Fruit fly (Drosophila melanogaster) whole organism, wandering third instar larva: ENCODE measurements around the gene CG32797.
A peak's percentile ranks its signal among the peaks of the same experiment; 100 is the strongest.

Experiments
- Abd-B ChIP-seq: fragments of >200 bp; optimal IDR thresholded peaks from 2 replicates; lab custom pipeline; 2017; ENCODE audit warnings: missing biosample characterization, missing genetic modification characterization
- GATAd ChIP-seq: sonication (Bioruptor generic); optimal IDR thresholded peaks from 2 replicates; lab custom pipeline; 2016; ENCODE audit warnings: missing biosample characterization, missing genetic modification characterization
- Hnf4 ChIP-seq: fragments of 200-800 bp; sonication (Bioruptor generic); optimal IDR thresholded peaks from 2 replicates; lab custom pipeline; 2016; ENCODE audit warnings: missing biosample characterization, mild to moderate bottlenecking, missing genetic modification characterization
- N ChIP-seq: fragments of >200 bp; optimal IDR thresholded peaks from 2 replicates; lab custom pipeline; 2018; ENCODE audit warnings: missing biosample characterization, missing external identifiers, missing genetic modification characterization
- Rel ChIP-seq, 2 experiments: fragments of 200-800 bp; sonication (Bioruptor generic) in 1 of 2; optimal IDR thresholded peaks; 2 replicates in 1 of 2; 3 replicates in 1 of 2; lab custom pipeline; 2016 to 2019; ENCODE audit warnings: mild to moderate bottlenecking in 2 of 2, missing biosample characterization in 2 of 2, missing genetic modification characterization in 2 of 2, moderate library complexity in 1 of 2
- Sp1 ChIP-seq: fragments of 200-800 bp; sonication (Bioruptor generic); optimal IDR thresholded peaks from 3 replicates; lab custom pipeline; 2019; ENCODE audit warnings: missing biosample characterization, mild to moderate bottlenecking, missing genetic modification characterization, moderate library complexity
- brk ChIP-seq: fragments of 200-800 bp; sonication (Bioruptor generic); optimal IDR thresholded peaks from 2 replicates; lab custom pipeline; 2016; ENCODE audit warnings: missing biosample characterization, mild to moderate bottlenecking, missing genetic modification characterization
- dmrt93B ChIP-seq: fragments of 200-800 bp; sonication (Bioruptor generic); optimal IDR thresholded peaks from 2 replicates; lab custom pipeline; 2018; ENCODE audit warnings: missing biosample characterization, mild to moderate bottlenecking, missing genetic modification characterization
- dsf ChIP-seq: sonication (Bioruptor generic); optimal IDR thresholded peaks from 2 replicates; lab custom pipeline; 2016; ENCODE audit warnings: missing biosample characterization, missing genetic modification characterization, borderline replicate concordance
- ey ChIP-seq: fragments of 200-800 bp; sonication (Bioruptor generic); optimal IDR thresholded peaks from 2 replicates; lab custom pipeline; 2016; ENCODE audit warnings: missing biosample characterization, missing genetic modification characterization
- foxo ChIP-seq, 2 experiments: fragments of 200-800 bp; sonication (Bioruptor generic); optimal IDR thresholded peaks; 2 replicates in 1 of 2; 3 replicates in 1 of 2; lab custom pipeline; 2016 to 2017; ENCODE audit warnings: missing biosample characterization in 2 of 2, missing genetic modification characterization in 2 of 2
- h ChIP-seq: fragments of 200-800 bp; sonication (Bioruptor generic); optimal IDR thresholded peaks from 3 replicates; lab custom pipeline; 2016; ENCODE audit warnings: missing biosample characterization, mild to moderate bottlenecking, missing genetic modification characterization
- jim ChIP-seq: fragments of 175-275, 200-325 bp; sonication (Bioruptor generic); optimal IDR thresholded peaks from 2 replicates; lab custom pipeline; 2016; ENCODE audit warnings: missing biosample characterization, mild to moderate bottlenecking, missing genetic modification characterization
- lola ChIP-seq: fragments of >200 bp; optimal IDR thresholded peaks from 2 replicates; lab custom pipeline; 2017; ENCODE audit warnings: missing biosample characterization, missing genetic modification characterization
- psq ChIP-seq: fragments of 200-800 bp; sonication (Bioruptor generic); optimal IDR thresholded peaks from 3 replicates; lab custom pipeline; 2017; ENCODE audit warnings: missing biosample characterization, mild to moderate bottlenecking, missing genetic modification characterization, moderate library complexity
- rgr ChIP-seq: fragments of 200-800 bp; sonication (Bioruptor generic); optimal IDR thresholded peaks from 3 replicates; lab custom pipeline; 2016; ENCODE audit warnings: missing biosample characterization, mild to moderate bottlenecking, missing genetic modification characterization
- sage ChIP-seq: fragments of 200-800 bp; sonication (Bioruptor generic); optimal IDR thresholded peaks from 2 replicates; lab custom pipeline; 2016; ENCODE audit warnings: missing biosample characterization, mild to moderate bottlenecking, missing genetic modification characterization
- sv ChIP-seq: fragments of 200-800 bp; sonication (Bioruptor generic); optimal IDR thresholded peaks from 3 replicates; lab custom pipeline; 2016; ENCODE audit warnings: missing biosample characterization, missing genetic modification characterization
- usp ChIP-seq: fragments of >200 bp; optimal IDR thresholded peaks from 2 replicates; lab custom pipeline; 2017; ENCODE audit warnings: missing biosample characterization, missing genetic modification characterization
- woc ChIP-seq: sonication (Bioruptor generic); optimal IDR thresholded peaks from 2 replicates; lab custom pipeline; 2016; ENCODE audit warnings: missing biosample characterization, mild to moderate bottlenecking, missing genetic modification characterization

The CG32797 gene

DNA sequence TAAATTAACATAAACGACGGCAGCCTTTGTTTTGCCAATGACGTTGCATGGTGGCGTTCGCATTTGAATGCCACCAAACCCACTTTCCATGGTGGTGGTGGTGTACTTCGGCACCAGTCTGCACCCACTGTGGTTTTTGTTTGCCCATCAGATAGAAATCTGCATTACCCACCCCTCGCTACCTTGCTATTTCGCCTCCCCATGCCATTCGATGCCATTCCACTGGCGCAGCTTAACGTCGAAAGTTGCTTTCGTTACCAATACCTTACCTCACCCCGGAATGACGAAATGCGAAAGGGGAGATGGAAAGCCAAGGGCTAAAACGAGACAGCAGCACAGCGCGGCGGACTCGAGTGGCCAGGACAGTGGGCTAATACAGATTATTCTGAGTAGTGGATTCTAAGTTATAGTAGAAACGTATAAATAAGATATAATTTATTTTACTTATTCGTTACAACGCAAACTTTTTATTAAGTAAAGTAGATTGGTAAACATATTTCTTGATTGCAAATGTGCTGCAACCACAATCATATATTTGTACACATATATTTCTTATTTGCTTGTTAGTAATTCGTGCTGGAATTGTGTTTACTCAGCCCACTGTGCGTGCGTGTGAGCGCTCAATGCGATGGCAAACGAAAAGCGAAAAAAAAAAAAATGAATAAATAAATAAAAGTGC is 29.3 kb downstream of the CG32797 start (continued):
- peak; percentile 2 for TF ChIP-seq brk
- TF ChIP-seq h (GFP tag; lab: Kevin White, UChicago), result peak; percentile 66
- TF ChIP-seq N (GFP tag; lab: Kevin White, UChicago), result no peak
- no peak for TF ChIP-seq dsf
- no peak for TF ChIP-seq Abd-B (GFP tag; lab: Kevin White, UChicago)
- TF ChIP-seq, all 38 proteins: peak for 13

DNA sequence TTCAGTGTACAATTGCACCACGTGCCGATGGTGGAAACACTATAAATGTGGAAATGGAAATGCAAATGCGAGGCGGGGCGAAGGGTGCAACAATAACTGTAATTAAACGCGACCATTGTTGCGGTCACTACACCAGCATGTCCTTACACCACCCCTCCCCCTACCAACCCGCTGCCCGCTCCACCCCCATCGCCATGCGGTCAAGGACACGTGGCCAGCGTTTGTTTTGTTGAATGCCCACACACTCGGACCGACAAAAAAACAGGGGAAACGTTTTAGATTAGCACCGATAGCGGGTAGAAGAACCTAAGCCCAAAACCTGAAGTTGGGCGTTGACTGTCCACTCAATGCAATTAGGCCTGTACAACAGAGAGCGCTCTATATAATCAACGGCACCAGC is 31.1 kb downstream of the CG32797 start:
- TF ChIP-seq dmrt93B (GFP tag; lab: Kevin White, UChicago), result no peak
- no peak for TF ChIP-seq Sp1 (GFP tag; lab: Kevin White, UChicago)
- no peak for TF ChIP-seq sv (GFP tag; lab: Kevin White, UChicago)
- TF ChIP-seq dsf, result no peak
- TF ChIP-seq, all 38 proteins: peak for 0

DNA sequence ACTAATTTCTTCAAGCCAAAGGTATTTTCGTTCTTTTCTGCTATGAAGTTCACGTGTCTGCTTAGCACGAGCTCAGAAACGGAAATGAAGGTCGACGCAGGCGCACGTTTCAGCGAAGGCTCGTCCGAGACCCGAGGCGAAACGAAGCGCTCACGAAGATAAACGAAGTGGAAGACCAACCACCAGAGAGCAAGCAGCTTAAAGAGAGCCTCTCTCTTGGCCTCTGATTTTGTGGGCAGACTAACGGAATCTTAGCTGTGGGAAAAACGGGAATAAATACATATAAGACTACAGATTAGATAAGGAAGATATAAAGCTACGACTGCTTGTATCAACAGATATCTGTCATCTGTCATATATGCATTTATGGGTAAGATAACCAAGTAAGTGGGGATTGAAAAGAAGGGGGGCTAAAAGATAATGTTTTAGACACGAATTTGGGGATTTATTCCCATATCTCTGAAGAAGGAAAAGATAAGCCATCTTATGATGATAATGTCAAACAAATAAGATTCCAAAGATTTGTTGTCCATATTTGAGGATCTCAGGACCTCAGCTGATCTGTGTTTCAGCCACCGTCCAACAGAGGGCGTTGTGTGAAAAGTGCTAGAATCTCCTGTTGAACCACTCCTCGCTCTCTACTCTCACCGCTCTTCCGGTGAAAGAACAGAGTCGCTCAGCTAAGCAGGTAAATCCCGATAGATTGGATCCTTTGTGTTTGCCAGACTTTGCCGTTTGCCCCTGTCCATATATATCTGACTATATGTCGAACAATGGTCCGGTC is 37.9 kb downstream of the CG32797 start, which contains the start of gene PsGEF:
PsGEF (minus strand) TSS at position 86 of the 784 bp plus-strand sequence.
- TF ChIP-seq Hnf4 (GFP tag; lab: Kevin White, UChicago) (no peak), GATAd (no peak), psq (no peak), Rel (GFP tag; optimal IDR thresholded peaks at IDR 0.05; lab: Kevin White, UChicago) (no peak), Rel (tag; optimal IDR thresholded peaks at IDR 0.05; lab: Kevin White, UChicago) (no peak), foxo (GFP tag; optimal IDR thresholded peaks at IDR 0.05; lab: Kevin White, UChicago) (no peak), Sp1 (GFP tag; lab: Kevin White, UChicago) (no peak), Abd-B (GFP tag; lab: Kevin White, UChicago) (no peak), dsf (no peak), dmrt93B (GFP tag; lab: Kevin White, UChicago) (no peak), ey (GFP tag; lab: Kevin White, UChicago) (no peak), h (GFP tag; lab: Kevin White, UChicago) (no peak), lola (GFP tag; lab: Kevin White, UChicago) (no peak), sage (GFP tag; lab: Kevin White, UChicago) (no peak), usp (GFP tag; lab: Kevin White, UChicago) (no peak), woc (GFP tag; lab: Kevin White, UChicago) (no peak)
- TF ChIP-seq, all 38 proteins: peak for 0

DNA sequence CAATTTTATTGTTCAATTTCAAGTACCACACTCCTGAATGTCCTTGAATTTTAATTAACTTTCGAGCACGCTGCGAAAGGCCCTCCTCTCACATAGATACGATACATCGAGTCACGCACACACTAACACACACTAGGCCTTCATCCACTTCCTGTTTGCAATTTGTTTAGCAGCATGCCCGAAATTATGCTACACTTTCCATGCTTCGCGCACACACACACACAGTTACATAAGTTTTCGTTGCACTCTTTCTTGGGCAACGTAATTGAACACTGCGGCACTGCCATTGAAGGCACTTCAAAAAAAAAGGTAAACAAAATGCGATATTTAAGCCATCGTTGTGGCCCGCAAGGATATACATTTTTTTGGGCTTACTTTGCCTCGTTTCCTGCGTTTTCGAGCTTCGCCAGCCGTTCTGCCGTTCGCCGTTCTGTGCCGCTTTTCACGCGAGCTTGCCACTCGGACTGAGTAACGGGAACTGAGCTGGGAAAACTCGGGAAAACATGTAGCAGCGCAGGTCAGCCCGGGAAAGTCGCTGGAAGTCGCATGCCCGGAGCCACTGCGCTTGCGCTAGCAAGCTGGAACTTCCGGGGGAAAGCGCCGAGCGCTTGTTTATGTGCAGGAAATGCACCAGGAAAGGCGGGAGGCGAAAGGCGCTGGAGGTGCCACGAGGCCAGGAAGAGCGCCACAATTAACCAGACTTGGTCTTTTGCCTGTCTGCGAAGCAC is 42.4 kb downstream of the CG32797 start:
- TF ChIP-seq Hnf4 (GFP tag; lab: Kevin White, UChicago), result no peak
- no peak for TF ChIP-seq sage (GFP tag; lab: Kevin White, UChicago)
- no peak for TF ChIP-seq GATAd
- no peak for TF ChIP-seq jim
- no peak for TF ChIP-seq sv (GFP tag; lab: Kevin White, UChicago)
- TF ChIP-seq N (GFP tag; lab: Kevin White, UChicago), result peak; percentile 4
- peak; percentile 5 for TF ChIP-seq rgr (GFP tag; lab: Kevin White, UChicago)
- TF ChIP-seq, all 38 proteins: peak for 2
